Fruit fly (Drosophila melanogaster) whole organism, embryonic: ENCODE measurements around the gene svr.

Source experiments
- Blimp-1 ChIP-seq: fragments of 200-800 bp; sonication (Bioruptor generic); optimal IDR thresholded peaks from 3 replicates; lab custom pipeline; 2018; ENCODE audit warnings: missing biosample characterization, missing genetic modification characterization, mild to moderate bottlenecking, moderate library complexity, missing genetic modification reagents
- BtbVII ChIP-seq: fragments of 200-800 bp; sonication (Bioruptor generic); optimal IDR thresholded peaks from 3 replicates; lab custom pipeline; 2017; ENCODE audit warnings: missing biosample characterization, mild to moderate bottlenecking, missing genetic modification characterization
- CG10654 ChIP-seq: fragments of 200-800 bp; sonication (Bioruptor generic); optimal IDR thresholded peaks from 2 replicates; lab custom pipeline; 2016; ENCODE audit warnings: missing biosample characterization, missing genetic modification characterization
- CG13296 ChIP-seq: fragments of 200-800 bp; sonication (Bioruptor generic); optimal IDR thresholded peaks from 3 replicates; lab custom pipeline; 2018; ENCODE audit warnings: missing biosample characterization, mild to moderate bottlenecking, missing genetic modification characterization
- CG14050 ChIP-seq: fragments of 200-800 bp; sonication (Bioruptor generic); IDR thresholded peaks from 3 replicates; pipeline ENCODE4 v1.3.6; 2022; ENCODE audit warnings: missing biosample characterization, missing genetic modification characterization
- CG18262 ChIP-seq: fragments of 200-800 bp; optimal IDR thresholded peaks from 3 replicates; lab custom pipeline; 2019; ENCODE audit warnings: missing biosample characterization, mild to moderate bottlenecking, missing genetic modification characterization, moderate library complexity
- CG31388 ChIP-seq: fragments of 200-800 bp; sonication (Bioruptor generic); optimal IDR thresholded peaks from 2 replicates; lab custom pipeline; 2016; ENCODE audit warnings: missing biosample characterization, missing genetic modification characterization
- CG34376 ChIP-seq: fragments of 200-800 bp; sonication (Bioruptor generic); optimal IDR thresholded peaks from 2 replicates; lab custom pipeline; 2018; ENCODE audit warnings: missing biosample characterization, mild to moderate bottlenecking, missing genetic modification characterization
- CG3838 ChIP-seq: fragments of 200-800 bp; sonication (Bioruptor generic); optimal IDR thresholded peaks from 3 replicates; lab custom pipeline; 2016; ENCODE audit warnings: missing biosample characterization, missing genetic modification characterization
- CG4707 ChIP-seq: fragments of 200-800 bp; sonication (Bioruptor generic); optimal IDR thresholded peaks from 2 replicates; lab custom pipeline; 2018; ENCODE audit warnings: missing biosample characterization, mild to moderate bottlenecking, missing genetic modification characterization, moderate library complexity
- CG4730 ChIP-seq: fragments of 200-800 bp; sonication (Bioruptor generic); IDR thresholded peaks from 2 replicates; pipeline ENCODE4 v1.3.6; 2022; ENCODE audit warnings: missing biosample characterization, missing genetic modification characterization
- CG4820 ChIP-seq: fragments of 200-800 bp; sonication (Bioruptor generic); optimal IDR thresholded peaks from 3 replicates; lab custom pipeline; 2016; ENCODE audit warnings: missing biosample characterization, missing genetic modification characterization
- CG6254 ChIP-seq: fragments of 200-800 bp; sonication (Bioruptor generic); optimal IDR thresholded peaks from 3 replicates; lab custom pipeline; 2017; ENCODE audit warnings: mild to moderate bottlenecking, missing biosample characterization, missing genetic modification reagents, missing genetic modification characterization
- Dad ChIP-seq: fragments of 200-800 bp; sonication (Bioruptor generic); optimal IDR thresholded peaks from 3 replicates; lab custom pipeline; 2016; ENCODE audit warnings: missing biosample characterization, missing genetic modification characterization
- Doc3 ChIP-seq: fragments of 200-800 bp; sonication (Bioruptor generic); IDR thresholded peaks from 3 replicates; pipeline ENCODE4 v1.3.6; 2022; ENCODE audit warnings: missing biosample characterization, missing genetic modification characterization; ENCODE audit not compliant: partially characterized antibody
- Fer3 ChIP-seq: fragments of 200-800 bp; sonication (Bioruptor generic); optimal IDR thresholded peaks from 2 replicates; lab custom pipeline; 2018; ENCODE audit warnings: missing biosample characterization, mild to moderate bottlenecking, missing genetic modification characterization, moderate library complexity
- H2.0 ChIP-seq: fragments of 200-800 bp; sonication (Bioruptor generic); IDR thresholded peaks from 2 replicates; pipeline ENCODE4 v1.3.6; 2022; ENCODE audit warnings: missing biosample characterization, missing genetic modification characterization
- HLH3B ChIP-seq: fragments of 200-800 bp; sonication (Bioruptor generic); IDR thresholded peaks from 2 replicates; pipeline ENCODE4 v1.3.6; 2022; ENCODE audit warnings: missing biosample characterization, missing genetic modification characterization
- HmgD ChIP-seq: fragments of 200-800 bp; sonication (Bioruptor generic); optimal IDR thresholded peaks from 3 replicates; lab custom pipeline; 2016; ENCODE audit warnings: missing biosample characterization, missing genetic modification characterization
- Jarid2 ChIP-seq: fragments of 200-800 bp; sonication (Bioruptor generic); optimal IDR thresholded peaks from 3 replicates; lab custom pipeline; 2017; ENCODE audit warnings: mild to moderate bottlenecking, missing biosample characterization, missing genetic modification reagents, missing genetic modification characterization
- Max ChIP-seq: fragments of 200-800 bp; sonication (Bioruptor generic); optimal IDR thresholded peaks from 2 replicates; lab custom pipeline; 2016; ENCODE audit warnings: missing biosample characterization, mild to moderate bottlenecking, missing genetic modification characterization
- NFAT ChIP-seq: fragments of 200-800 bp; sonication (Bioruptor generic); IDR thresholded peaks from 2 replicates; pipeline ENCODE4 v1.3.6; 2022; ENCODE audit warnings: missing biosample characterization, missing genetic modification characterization
- NK7.1 ChIP-seq: fragments of 200-800 bp; sonication (Bioruptor generic); optimal IDR thresholded peaks from 3 replicates; lab custom pipeline; 2016; ENCODE audit warnings: missing biosample characterization, missing genetic modification characterization
- PHDP ChIP-seq: fragments of 200-800 bp; sonication (Bioruptor generic); optimal IDR thresholded peaks from 3 replicates; lab custom pipeline; 2018; ENCODE audit warnings: missing biosample characterization, mild to moderate bottlenecking, missing genetic modification characterization, moderate library complexity
- Rx ChIP-seq: fragments of 200-800 bp; sonication (Bioruptor generic); IDR thresholded peaks from 2 replicates; pipeline ENCODE4 v1.3.6; 2022; ENCODE audit warnings: missing biosample characterization, missing genetic modification characterization
- Sry-β ChIP-seq: fragments of 200-800 bp; sonication (Bioruptor generic); optimal IDR thresholded peaks from 2 replicates; lab custom pipeline; 2018; ENCODE audit warnings: missing biosample characterization, mild to moderate bottlenecking, missing genetic modification characterization, moderate library complexity
- Tbp ChIP-seq: fragments of >200 bp; optimal IDR thresholded peaks from 2 replicates; lab custom pipeline; 2018; ENCODE audit warnings: missing biosample characterization, missing genetic modification characterization
- al ChIP-seq: fragments of 200-800 bp; sonication (Bioruptor generic); IDR thresholded peaks from 2 replicates; pipeline ENCODE4 v1.3.6; 2022; ENCODE audit warnings: missing biosample characterization, missing genetic modification characterization
- amos ChIP-seq: fragments of 200-800 bp; sonication (Bioruptor generic); IDR thresholded peaks from 2 replicates; pipeline ENCODE4 v1.3.6; 2022; ENCODE audit warnings: missing biosample characterization, missing genetic modification characterization; ENCODE audit not compliant: partially characterized antibody
- ap ChIP-seq: fragments of 200-800 bp; sonication (Bioruptor generic); IDR thresholded peaks from 2 replicates; pipeline ENCODE4 v1.3.6; 2022; ENCODE audit warnings: missing biosample characterization, missing genetic modification characterization
- btn ChIP-seq: fragments of 200-800 bp; sonication (Bioruptor generic); optimal IDR thresholded peaks from 2 replicates; lab custom pipeline; 2016; ENCODE audit warnings: missing biosample characterization, missing genetic modification characterization
- caup ChIP-seq: fragments of 200-800 bp; sonication (Bioruptor generic); optimal IDR thresholded peaks from 3 replicates; lab custom pipeline; 2017; ENCODE audit warnings: missing biosample characterization, mild to moderate bottlenecking, missing genetic modification characterization, moderate library complexity; ENCODE audit not compliant: severe bottlenecking
- da ChIP-seq: fragments of 200-800 bp; sonication (Bioruptor generic); optimal IDR thresholded peaks from 2 replicates; lab custom pipeline; 2016; ENCODE audit warnings: missing biosample characterization, missing genetic modification characterization
- dati ChIP-seq: fragments of 200-800 bp; sonication (Bioruptor generic); IDR thresholded peaks from 2 replicates; pipeline ENCODE4 v1.3.6; 2022; ENCODE audit warnings: missing biosample characterization, missing genetic modification characterization
- ftz-f1 ChIP-seq: fragments of 200-800 bp; sonication (Bioruptor generic); optimal IDR thresholded peaks from 2 replicates; lab custom pipeline; 2016; ENCODE audit warnings: missing biosample characterization, missing genetic modification characterization
- gce ChIP-seq: fragments of 200-800 bp; sonication (Bioruptor generic); IDR thresholded peaks from 3 replicates; pipeline ENCODE4 v1.3.6; 2022; ENCODE audit warnings: missing biosample characterization, missing genetic modification characterization
- gfzf ChIP-seq: fragments of 200-800 bp; sonication (Bioruptor generic); optimal IDR thresholded peaks from 2 replicates; lab custom pipeline; 2016; ENCODE audit warnings: missing biosample characterization, mild to moderate bottlenecking, missing genetic modification characterization, moderate library complexity
- kay ChIP-seq: fragments of 200-800 bp; sonication (Bioruptor generic); optimal IDR thresholded peaks from 2 replicates; lab custom pipeline; 2016; ENCODE audit warnings: missing biosample characterization, missing genetic modification characterization
- lmd ChIP-seq: fragments of 200-800 bp; sonication (Bioruptor generic); IDR thresholded peaks from 2 replicates; pipeline ENCODE4 v1.3.6; 2022; ENCODE audit warnings: missing biosample characterization, missing genetic modification characterization
- mirr ChIP-seq: fragments of 200-800 bp; sonication (Bioruptor generic); optimal IDR thresholded peaks from 3 replicates; lab custom pipeline; 2018; ENCODE audit warnings: missing biosample characterization, mild to moderate bottlenecking, missing genetic modification characterization
- nmo ChIP-seq: fragments of 200-800 bp; sonication (Bioruptor generic); optimal IDR thresholded peaks from 2 replicates; lab custom pipeline; 2018; ENCODE audit warnings: missing biosample characterization, mild to moderate bottlenecking, missing genetic modification characterization, moderate library complexity
- nom ChIP-seq: fragments of 200-800 bp; sonication (Bioruptor generic); optimal IDR thresholded peaks from 2 replicates; lab custom pipeline; 2017; ENCODE audit warnings: missing biosample characterization, missing genetic modification characterization, mild to moderate bottlenecking, moderate library complexity, missing genetic modification reagents
- onecut ChIP-seq: fragments of 200-800 bp; sonication (Bioruptor generic); IDR thresholded peaks from 2 replicates; pipeline ENCODE4 v1.3.6; 2022; ENCODE audit warnings: missing biosample characterization, missing genetic modification characterization
- pnt ChIP-seq: fragments of 200-800 bp; sonication (Bioruptor generic); optimal IDR thresholded peaks from 3 replicates; lab custom pipeline; 2016; ENCODE audit warnings: missing biosample characterization, missing genetic modification characterization
- run ChIP-seq: fragments of 200-800 bp; sonication (Bioruptor generic); optimal IDR thresholded peaks from 3 replicates; lab custom pipeline; 2018; ENCODE audit warnings: missing biosample characterization, mild to moderate bottlenecking, missing genetic modification characterization
- sqz ChIP-seq: fragments of 200-800 bp; sonication (Bioruptor generic); optimal IDR thresholded peaks from 3 replicates; lab custom pipeline; 2018; ENCODE audit warnings: missing biosample characterization, mild to moderate bottlenecking, missing genetic modification characterization
- tap ChIP-seq: fragments of 200-800 bp; optimal IDR thresholded peaks from 3 replicates; lab custom pipeline; 2019; ENCODE audit warnings: missing biosample characterization, mild to moderate bottlenecking, missing genetic modification characterization, moderate library complexity
- tup ChIP-seq: fragments of 200-800 bp; sonication (Bioruptor generic); optimal IDR thresholded peaks from 2 replicates; lab custom pipeline; 2016; ENCODE audit warnings: missing biosample characterization, mild to moderate bottlenecking, missing genetic modification characterization, moderate library complexity
- usp ChIP-seq: fragments of >200 bp; optimal IDR thresholded peaks from 2 replicates; lab custom pipeline; 2017; ENCODE audit warnings: missing biosample characterization, missing genetic modification characterization
- zen2 ChIP-seq: fragments of 200-800 bp; sonication (Bioruptor generic); IDR thresholded peaks from 3 replicates; pipeline ENCODE4 v1.3.6; 2022; ENCODE audit warnings: missing biosample characterization, missing genetic modification characterization; ENCODE audit not compliant: partially characterized antibody

The svr gene

dm6 chrX:522357-523043 is 26.3 kb downstream of the svr start (continued):
- TF ChIP-seq dati (GFP tag; lab: Robert Waterston, UW) (peak; percentile 62), CG6254 (peak; percentile 64), CG4730 (peak; percentile 70), mirr (GFP tag; lab: Kevin White, UChicago) (peak; percentile 95), NK7.1 (GFP tag; lab: Kevin White, UChicago) (peak; percentile 47), Rx (GFP tag; lab: Robert Waterston, UW) (peak; percentile 71), tap (tag; lab: Kevin White, UChicago) (peak; percentile 72), CG31388 (GFP tag; lab: Kevin White, UChicago) (peak; percentile 42), Fer3 (tag; lab: Kevin White, UChicago) (peak; percentile 86), da (GFP tag; lab: Kevin White, UChicago) (peak; percentile 4), gce (GFP tag; lab: Robert Waterston, UW) (peak; percentile 66; the same call in 1 of the 3 replicates), CG10654 (peak; percentile 60), gfzf (GFP tag; lab: Kevin White, UChicago) (no peak), CG3838 (GFP tag; lab: Kevin White, UChicago) (peak; percentile 74), ftz-f1 (GFP tag; lab: Kevin White, UChicago) (peak; percentile 70), amos (GFP tag; lab: Robert Waterston, UW) (no peak; the same call in 1 of the 2 replicates), CG4820 (GFP tag; lab: Kevin White, UChicago) (peak; percentile 52), kay (GFP tag; lab: Kevin White, UChicago) (peak; percentile 66), CG13296 (GFP tag; lab: Kevin White, UChicago) (peak; percentile 87), NFAT (GFP tag; lab: Robert Waterston, UW) (peak; percentile 98), PHDP (tag; lab: Kevin White, UChicago) (peak; percentile 69), Doc3 (GFP tag; lab: Robert Waterston, UW) (no peak), usp (GFP tag; lab: Kevin White, UChicago) (no peak), pnt (GFP tag; lab: Kevin White, UChicago) (peak; percentile 86), nom (GFP tag; lab: Kevin White, UChicago) (peak; percentile 46), CG18262 (tag; lab: Kevin White, UChicago) (peak; percentile 50), CG14050 (GFP tag; lab: Robert Waterston, UW) (peak; percentile 77), Blimp-1 (GFP tag; lab: Kevin White, UChicago) (peak; percentile 63), Jarid2 (GFP tag; lab: Kevin White, UChicago) (peak; percentile 14), sqz (GFP tag; lab: Kevin White, UChicago) (peak; percentile 40), Dad (GFP tag; lab: Kevin White, UChicago) (peak; percentile 80), CG4707 (GFP tag; lab: Kevin White, UChicago) (peak; percentile 70), BtbVII (GFP tag; lab: Kevin White, UChicago) (peak; percentile 42), CG34376 (GFP tag; lab: Kevin White, UChicago) (peak; percentile 86), al (peak; percentile 75), HmgD (GFP tag; lab: Kevin White, UChicago) (peak; percentile 87), HLH3B (peak; percentile 81), run (no peak), Max (GFP tag; lab: Kevin White, UChicago) (no peak), nmo (GFP tag; lab: Kevin White, UChicago) (peak; percentile 40), lmd (GFP tag; lab: Robert Waterston, UW) (peak; percentile 84), btn (peak; percentile 3), zen2 (GFP tag; lab: Robert Waterston, UW) (no peak), Tbp (GFP tag; lab: Kevin White, UChicago) (no peak), Sry-β (GFP tag; lab: Kevin White, UChicago) (no peak), tup (GFP tag; lab: Kevin White, UChicago) (peak; percentile 60), onecut (GFP tag; lab: Robert Waterston, UW) (peak; percentile 98), ap (GFP tag; lab: Robert Waterston, UW) (peak; percentile 49; the same call in 1 of the 2 replicates), H2.0 (peak; percentile 86), caup (GFP tag; lab: Kevin White, UChicago) (peak; percentile 88)
